Fruit fly (Drosophila melanogaster) whole organism, embryonic: Measurements from ENCODE around the gene Hr78.
A peak's percentile ranks its signal among the peaks of the same experiment; 100 is the strongest.

Experiments
- Atf3 ChIP-seq: fragments of 200-800 bp; sonication (Bioruptor generic); optimal IDR thresholded peaks from 3 replicates; lab custom pipeline; 2016; ENCODE audit warnings: missing biosample characterization, missing genetic modification characterization
- B-H1 ChIP-seq: fragments of 200-800 bp; sonication (Bioruptor generic); IDR thresholded peaks from 3 replicates; pipeline ENCODE4 v1.3.6; 2022; ENCODE audit warnings: missing biosample characterization, missing genetic modification characterization
- CG10431 ChIP-seq: fragments of 200-800 bp; sonication (Bioruptor generic); optimal IDR thresholded peaks from 3 replicates; lab custom pipeline; 2018; ENCODE audit warnings: missing biosample characterization, mild to moderate bottlenecking, missing genetic modification characterization
- CG10565 ChIP-seq: fragments of 200-800 bp; sonication (Bioruptor generic); optimal IDR thresholded peaks from 3 replicates; lab custom pipeline; 2016; ENCODE audit warnings: missing biosample characterization, mild to moderate bottlenecking, missing genetic modification characterization
- CG12104 ChIP-seq: fragments of 200-800 bp; sonication (Bioruptor generic); optimal IDR thresholded peaks from 3 replicates; lab custom pipeline; 2016; ENCODE audit warnings: missing biosample characterization, missing genetic modification characterization
- CG12236 ChIP-seq: fragments of 200-800 bp; sonication (Bioruptor generic); optimal IDR thresholded peaks from 2 replicates; lab custom pipeline; 2016; ENCODE audit warnings: missing biosample characterization, missing genetic modification characterization
- CG13287 ChIP-seq: fragments of 200-800 bp; sonication (Bioruptor generic); IDR thresholded peaks from 2 replicates; pipeline ENCODE4 v1.3.6; 2022; ENCODE audit warnings: missing biosample characterization, missing genetic modification characterization; ENCODE audit not compliant: partially characterized antibody
- CG16813 ChIP-seq: fragments of 200-800 bp; sonication (Bioruptor generic); IDR thresholded peaks from 3 replicates; pipeline ENCODE4 v1.3.6; 2022; ENCODE audit warnings: missing biosample characterization, missing genetic modification characterization; ENCODE audit not compliant: partially characterized antibody
- CG18011 ChIP-seq: fragments of 200-800 bp; sonication (Bioruptor generic); optimal IDR thresholded peaks from 2 replicates; lab custom pipeline; 2017; ENCODE audit warnings: missing biosample characterization, missing genetic modification characterization, mild to moderate bottlenecking, moderate library complexity, missing genotype
- CG18476 ChIP-seq: fragments of 200-800 bp; sonication (Bioruptor generic); optimal IDR thresholded peaks from 2 replicates; lab custom pipeline; 2016; ENCODE audit warnings: missing biosample characterization, mild to moderate bottlenecking, missing genetic modification characterization
- CG2129 ChIP-seq: fragments of 200-800 bp; sonication (Bioruptor generic); IDR thresholded peaks from 2 replicates; pipeline ENCODE4 v1.3.6; 2022; ENCODE audit warnings: missing biosample characterization, missing genetic modification characterization; ENCODE audit not compliant: partially characterized antibody
- CG2678 ChIP-seq: fragments of 200-800 bp; sonication (Bioruptor generic); optimal IDR thresholded peaks from 3 replicates; lab custom pipeline; 2019; ENCODE audit warnings: missing biosample characterization, mild to moderate bottlenecking, missing genetic modification characterization, moderate library complexity
- CG30431 ChIP-seq: fragments of 200-800 bp; sonication (Bioruptor generic); optimal IDR thresholded peaks from 2 replicates; lab custom pipeline; 2017; ENCODE audit warnings: missing biosample characterization, missing genetic modification characterization
- CG32532 ChIP-seq: fragments of 200-800 bp; sonication (Bioruptor generic); IDR thresholded peaks from 2 replicates; pipeline ENCODE4 v1.3.6; 2022; ENCODE audit warnings: missing biosample characterization, missing genetic modification characterization
- CG34376 ChIP-seq: fragments of 200-800 bp; sonication (Bioruptor generic); optimal IDR thresholded peaks from 2 replicates; lab custom pipeline; 2018; ENCODE audit warnings: missing biosample characterization, mild to moderate bottlenecking, missing genetic modification characterization
- CG34422 ChIP-seq: fragments of 200-800 bp; sonication (Bioruptor generic); IDR thresholded peaks from 3 replicates; pipeline ENCODE4 v1.3.6; 2022; ENCODE audit warnings: missing biosample characterization, missing genetic modification characterization
- CG4854 ChIP-seq: fragments of 200-800 bp; sonication (Bioruptor generic); optimal IDR thresholded peaks from 2 replicates; lab custom pipeline; 2016; ENCODE audit warnings: missing biosample characterization, missing genetic modification characterization, inconsistent platforms
- CG6654 ChIP-seq: fragments of 200-800 bp; sonication (Bioruptor generic); optimal IDR thresholded peaks from 2 replicates; lab custom pipeline; 2017; ENCODE audit warnings: missing biosample characterization, mild to moderate bottlenecking, missing genetic modification characterization
- Dip2 ChIP-seq: fragments of 200-800 bp; sonication (Bioruptor generic); IDR thresholded peaks from 2 replicates; pipeline ENCODE4 v1.3.6; 2022; ENCODE audit warnings: missing biosample characterization, missing genetic modification characterization
- Dip3 ChIP-seq: fragments of 200-800 bp; sonication (Bioruptor generic); optimal IDR thresholded peaks from 3 replicates; lab custom pipeline; 2016; ENCODE audit warnings: missing biosample characterization, missing genetic modification characterization
- Dp ChIP-seq: fragments of 200-800 bp; sonication (Bioruptor generic); optimal IDR thresholded peaks from 2 replicates; lab custom pipeline; 2018; ENCODE audit warnings: missing biosample characterization, mild to moderate bottlenecking, missing genetic modification characterization, moderate library complexity
- Elba2 ChIP-seq: fragments of 200-800 bp; sonication (Bioruptor generic); optimal IDR thresholded peaks from 3 replicates; lab custom pipeline; 2016; ENCODE audit warnings: missing biosample characterization, missing genetic modification characterization
- GATAe ChIP-seq: fragments of 200-800 bp; sonication (Bioruptor generic); conservative IDR thresholded peaks from 2 replicates; pipeline ENCODE4 v1.3.6; 2022; ENCODE audit warnings: missing biosample characterization, missing genetic modification characterization
- HLH3B ChIP-seq: fragments of 200-800 bp; sonication (Bioruptor generic); IDR thresholded peaks from 2 replicates; pipeline ENCODE4 v1.3.6; 2022; ENCODE audit warnings: missing biosample characterization, missing genetic modification characterization
- Hr51 ChIP-seq, 2 experiments: fragments of 200-800 bp; sonication (Bioruptor generic); optimal IDR thresholded peaks; 2 replicates in 1 of 2; 3 replicates in 1 of 2; lab custom pipeline; 2016 to 2018; ENCODE audit warnings: missing biosample characterization in 2 of 2, missing genetic modification characterization in 2 of 2, mild to moderate bottlenecking in 1 of 2, moderate library complexity in 1 of 2
- Lpt ChIP-seq: fragments of >200 bp; optimal IDR thresholded peaks from 2 replicates; lab custom pipeline; 2018; ENCODE audit warnings: missing biosample characterization, missing genetic modification characterization
- MTF-1 ChIP-seq: fragments of 200-800 bp; sonication (Bioruptor generic); optimal IDR thresholded peaks from 2 replicates; lab custom pipeline; 2018; ENCODE audit warnings: missing biosample characterization, mild to moderate bottlenecking, missing genetic modification characterization, borderline replicate concordance
- Sry-δ ChIP-seq: fragments of 200-800 bp; sonication (Bioruptor generic); optimal IDR thresholded peaks from 2 replicates; lab custom pipeline; 2016; ENCODE audit warnings: missing biosample characterization, missing genetic modification characterization
- Stat92E ChIP-seq, 3 experiments: fragments of >200 bp in 2 of 3; fragments of 200-800 bp in 1 of 3; sonication (Bioruptor generic) in 1 of 3; optimal IDR thresholded peaks; 2 replicates each; lab custom pipeline; 2017 to 2019; ENCODE audit warnings: missing biosample characterization in 3 of 3, missing genetic modification characterization in 3 of 3, mild to moderate bottlenecking in 1 of 3, moderate library complexity in 1 of 3
- YL-1 ChIP-seq: fragments of 200-800 bp; sonication (Bioruptor generic); optimal IDR thresholded peaks from 3 replicates; lab custom pipeline; 2017; ENCODE audit warnings: missing biosample characterization, mild to moderate bottlenecking, missing genetic modification characterization
- ac ChIP-seq: fragments of 200-800 bp; sonication (Bioruptor generic); optimal IDR thresholded peaks from 3 replicates; lab custom pipeline; 2017; ENCODE audit warnings: missing biosample characterization, mild to moderate bottlenecking, missing genetic modification characterization
- amos ChIP-seq: fragments of 200-800 bp; sonication (Bioruptor generic); IDR thresholded peaks from 2 replicates; pipeline ENCODE4 v1.3.6; 2022; ENCODE audit warnings: missing biosample characterization, missing genetic modification characterization; ENCODE audit not compliant: partially characterized antibody
- bcd ChIP-seq: fragments of 200-800 bp; sonication (Bioruptor generic); optimal IDR thresholded peaks from 2 replicates; lab custom pipeline; 2017; ENCODE audit warnings: missing biosample characterization, mild to moderate bottlenecking, missing genetic modification characterization
- bsh ChIP-seq, 2 experiments: fragments of 200-800 bp; sonication (Bioruptor generic); optimal IDR thresholded peaks; 2 replicates each; lab custom pipeline; 2017 to 2018; ENCODE audit warnings: mild to moderate bottlenecking in 2 of 2, missing biosample characterization in 2 of 2, missing genetic modification characterization in 2 of 2, moderate library complexity in 1 of 2
- cas ChIP-seq: fragments of 200-800 bp; sonication (Bioruptor generic); IDR thresholded peaks from 2 replicates; pipeline ENCODE4 v1.3.6; 2022; ENCODE audit warnings: missing biosample characterization, missing genetic modification characterization
- caup ChIP-seq: fragments of 200-800 bp; sonication (Bioruptor generic); optimal IDR thresholded peaks from 3 replicates; lab custom pipeline; 2017; ENCODE audit warnings: missing biosample characterization, mild to moderate bottlenecking, missing genetic modification characterization, moderate library complexity; ENCODE audit not compliant: severe bottlenecking
- chinmo ChIP-seq: fragments of 200-800 bp; sonication (Bioruptor generic); IDR thresholded peaks from 4 replicates; pipeline ENCODE4 v1.3.6; 2022; ENCODE audit warnings: missing biosample characterization, missing genetic modification characterization; ENCODE audit not compliant: partially characterized antibody
- esg ChIP-seq: fragments of 200-800 bp; sonication (Bioruptor generic); conservative IDR thresholded peaks from 2 replicates; pipeline ENCODE4 v1.3.6; 2022; ENCODE audit warnings: missing biosample characterization, missing genetic modification characterization
- ftz-f1 ChIP-seq: fragments of 200-800 bp; sonication (Bioruptor generic); optimal IDR thresholded peaks from 2 replicates; lab custom pipeline; 2016; ENCODE audit warnings: missing biosample characterization, missing genetic modification characterization
- hth ChIP-seq: fragments of >200 bp; optimal IDR thresholded peaks from 2 replicates; lab custom pipeline; 2017; ENCODE audit warnings: inconsistent platforms
- inv ChIP-seq: fragments of 200-800 bp; sonication (Bioruptor generic); IDR thresholded peaks from 2 replicates; pipeline ENCODE4 v1.3.6; 2022; ENCODE audit warnings: missing biosample characterization, missing genetic modification characterization; ENCODE audit not compliant: partially characterized antibody
- lilli ChIP-seq: fragments of 200-800 bp; sonication (Bioruptor generic); optimal IDR thresholded peaks from 3 replicates; lab custom pipeline; 2016; ENCODE audit warnings: missing biosample characterization, missing genetic modification characterization
- maf-S ChIP-seq: fragments of 200-800 bp; sonication (Bioruptor generic); optimal IDR thresholded peaks from 2 replicates; lab custom pipeline; 2016; ENCODE audit warnings: missing biosample characterization, missing genetic modification characterization
- nmo ChIP-seq: fragments of 200-800 bp; sonication (Bioruptor generic); optimal IDR thresholded peaks from 2 replicates; lab custom pipeline; 2018; ENCODE audit warnings: missing biosample characterization, mild to moderate bottlenecking, missing genetic modification characterization, moderate library complexity
- pb ChIP-seq: fragments of 200-800 bp; sonication (Bioruptor generic); optimal IDR thresholded peaks from 3 replicates; lab custom pipeline; 2016; ENCODE audit warnings: missing biosample characterization, missing genetic modification characterization
- peb ChIP-seq: fragments of 200-800 bp; sonication (Bioruptor generic); IDR thresholded peaks from 2 replicates; pipeline ENCODE4 v1.3.6; 2022; ENCODE audit warnings: missing biosample characterization, missing genetic modification characterization
- sd ChIP-seq: fragments of 200-800 bp; sonication (Bioruptor generic); optimal IDR thresholded peaks from 3 replicates; lab custom pipeline; 2018; ENCODE audit warnings: missing biosample characterization, mild to moderate bottlenecking, missing genetic modification characterization, moderate library complexity
- sr ChIP-seq: fragments of 200-800 bp; sonication (Bioruptor generic); IDR thresholded peaks from 3 replicates; pipeline ENCODE4 v1.3.6; 2022; ENCODE audit warnings: missing biosample characterization, missing genetic modification characterization
- vnd ChIP-seq: fragments of 200-800 bp; sonication (Bioruptor generic); IDR thresholded peaks from 3 replicates; pipeline ENCODE4 v1.3.6; 2022; ENCODE audit warnings: missing biosample characterization, missing genetic modification characterization; ENCODE audit not compliant: partially characterized antibody

Gene Hr78

dm6 chr3L:21533270-21533948 lies 36.1 kb upstream of the Hr78 start, which contains the start of gene Mkrn1 (continued):
- TF ChIP-seq Stat92E (GFP tag; optimal IDR thresholded peaks at IDR 0.05; lab: Kevin White, UChicago) = peak in 1 of 3 experiments; percentile 58
- TF ChIP-seq Dip3 (GFP tag; lab: Kevin White, UChicago) = no peak
- no peak for TF ChIP-seq pb (GFP tag; lab: Kevin White, UChicago)
- TF ChIP-seq CG30431 (GFP tag; lab: Kevin White, UChicago) = no peak
- TF ChIP-seq CG16813 (GFP tag; lab: Robert Waterston, UW) = peak; percentile 94
- no peak for TF ChIP-seq CG4854 (GFP tag; lab: Kevin White, UChicago)
- TF ChIP-seq ac (GFP tag; lab: Kevin White, UChicago) = no peak
- no peak for TF ChIP-seq CG32532 (GFP tag; lab: Robert Waterston, UW)
- TF ChIP-seq CG10431 (GFP tag; lab: Kevin White, UChicago) = peak; percentile 2
- no peak for TF ChIP-seq sd (tag; lab: Kevin White, UChicago)
- TF ChIP-seq Dp (GFP tag; lab: Kevin White, UChicago) = peak; percentile 38
- no peak for TF ChIP-seq Lpt (GFP tag; lab: Kevin White, UChicago)
- TF ChIP-seq CG34376 (GFP tag; lab: Kevin White, UChicago) = peak; percentile 5
- no peak for TF ChIP-seq CG10565 (GFP tag; lab: Kevin White, UChicago)
- TF ChIP-seq peb (GFP tag; lab: Robert Waterston, UW) = no peak
- TF ChIP-seq chinmo (GFP tag; lab: Robert Waterston, UW) = 0 out of 4 replicates have a peak, but pooled peaks have one; percentile 71
- no peak for TF ChIP-seq CG2129 (GFP tag; lab: Robert Waterston, UW)
- TF ChIP-seq hth (lab: Kevin White, UChicago) = no peak
- TF ChIP-seq CG12104 = no peak
- peak; percentile 70 for TF ChIP-seq CG13287 (GFP tag; lab: Robert Waterston, UW)
- no peak for TF ChIP-seq CG12236
- no peak for TF ChIP-seq bcd
- TF ChIP-seq esg (GFP tag; lab: Robert Waterston, UW) = no peak
- TF ChIP-seq maf-S = no peak
- TF ChIP-seq YL-1 = peak; percentile 60
- no peak for TF ChIP-seq CG6654
- no peak for TF ChIP-seq ftz-f1 (GFP tag; lab: Kevin White, UChicago)
- TF ChIP-seq inv (GFP tag; lab: Robert Waterston, UW) = peak; percentile 58; the same call in 1 of the 2 replicates
- TF ChIP-seq CG2678 (tag; lab: Kevin White, UChicago) = no peak
- no peak for TF ChIP-seq Dip2 (GFP tag; lab: Robert Waterston, UW)
- TF ChIP-seq Elba2 (GFP tag; lab: Kevin White, UChicago) = no peak
- no peak for TF ChIP-seq GATAe
- no peak for TF ChIP-seq cas (GFP tag; lab: Robert Waterston, UW)
- no peak for TF ChIP-seq CG34422 (GFP tag; lab: Robert Waterston, UW)
- no peak for TF ChIP-seq lilli (GFP tag; lab: Kevin White, UChicago)
- TF ChIP-seq vnd (GFP tag; lab: Robert Waterston, UW) = peak; percentile 83
- TF ChIP-seq CG18011 (GFP tag; lab: Kevin White, UChicago) = no peak
- no peak for TF ChIP-seq B-H1 (GFP tag; lab: Robert Waterston, UW)
- no peak for TF ChIP-seq CG18476 (GFP tag; lab: Kevin White, UChicago)
- peak; percentile 46 for TF ChIP-seq Sry-δ
- TF ChIP-seq HLH3B (GFP tag; lab: Robert Waterston, UW) = no peak
- no peak for TF ChIP-seq Atf3 (GFP tag; lab: Kevin White, UChicago)
- TF ChIP-seq nmo (GFP tag; lab: Kevin White, UChicago) = peak; percentile 33
- TF ChIP-seq caup (GFP tag; lab: Kevin White, UChicago) = no peak
- peak; percentile 54; the same call in 1 of the 2 replicates for TF ChIP-seq amos
- TF ChIP-seq Hr51 (GFP tag; optimal IDR thresholded peaks at IDR 0.05; lab: Kevin White, UChicago) = no peak
- no peak for TF ChIP-seq sr (GFP tag; lab: Robert Waterston, UW)
- no peak for TF ChIP-seq bsh (GFP tag; optimal IDR thresholded peaks at IDR 0.05; lab: Kevin White, UChicago)
- no peak for TF ChIP-seq MTF-1 (GFP tag; lab: Kevin White, UChicago)
